Fruit fly (Drosophila melanogaster): ENCODE results near the gene Gr10b.

The Gr10b gene

DNA sequence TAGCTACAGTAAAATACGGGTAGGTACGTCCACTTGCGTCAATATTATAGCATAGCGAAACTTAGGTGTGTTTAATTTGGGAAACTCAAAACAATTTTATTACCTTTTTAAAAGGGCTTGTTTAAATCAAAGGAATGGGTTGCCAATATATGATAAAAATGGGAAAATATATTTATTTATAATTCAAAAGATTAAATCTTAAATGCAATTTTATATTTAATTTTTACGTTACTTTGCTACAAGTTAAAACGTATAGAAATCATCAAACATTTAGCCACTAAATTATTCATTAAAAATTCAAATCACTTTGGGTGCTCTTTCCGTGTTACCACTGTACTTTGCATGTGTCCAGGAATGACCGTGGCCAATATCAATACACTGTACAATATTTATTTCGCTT, 28.0 kb upstream of the Gr10b start (continued):
- TF ChIP-seq CG3163 (GFP tag; optimal IDR thresholded peaks at IDR 0.05) (no peak), pfk (GFP tag; optimal IDR thresholded peaks at IDR 0.05) (no peak), CG9437 (GFP tag; optimal IDR thresholded peaks at IDR 0.05) (peak; percentile 28), CG1233 (GFP tag; optimal IDR thresholded peaks at IDR 0.05) (peak; percentile 6), fru (optimal IDR thresholded peaks at IDR 0.05) (no peak), Spps (tag; optimal IDR thresholded peaks at IDR 0.05) (no peak), hkb (optimal IDR thresholded peaks at IDR 0.05) (no peak), hkb (GFP tag; IDR thresholded peaks at IDR 0.05) (no peak), unpg (GFP tag; optimal IDR thresholded peaks at IDR 0.05) (peak; percentile 31), z (GFP tag; IDR thresholded peaks at IDR 0.05) (no peak), Bdp1 (GFP tag; optimal IDR thresholded peaks at IDR 0.05) (no peak), CG10565 (GFP tag; optimal IDR thresholded peaks at IDR 0.05) (no peak), Fer1 (GFP tag; optimal IDR thresholded peaks at IDR 0.05) (peak; percentile 51), CG33213 (GFP tag; optimal IDR thresholded peaks at IDR 0.05) (no peak), CG18599 (GFP tag; optimal IDR thresholded peaks at IDR 0.05) (peak; percentile 49), CG7839 (tag; optimal IDR thresholded peaks at IDR 0.05) (peak; percentile 52), CG8281 (tag; optimal IDR thresholded peaks at IDR 0.05) (peak; percentile 14), sug (tag; optimal IDR thresholded peaks at IDR 0.05) (peak; percentile 30), Hr51 (GFP tag; optimal IDR thresholded peaks at IDR 0.05) (peak in 1 of 2 experiments; percentile 60), chm (GFP tag; IDR thresholded peaks at IDR 0.05) (no peak), luna (GFP tag; optimal IDR thresholded peaks at IDR 0.05) (no peak), Sox100B (GFP tag; optimal IDR thresholded peaks at IDR 0.05) (peak; percentile 44), CG32772 (GFP tag; IDR thresholded peaks at IDR 0.05) (no peak), CG8924 (tag; optimal IDR thresholded peaks at IDR 0.05) (peak; percentile 47), crc (GFP tag; optimal IDR thresholded peaks at IDR 0.05) (no peak), kni (GFP tag; optimal IDR thresholded peaks at IDR 0.05) (no peak), Fer2 (tag; optimal IDR thresholded peaks at IDR 0.05) (no peak), odd (GFP tag; optimal IDR thresholded peaks at IDR 0.05) (no peak), CG12104 (GFP tag; optimal IDR thresholded peaks at IDR 0.05) (peak; percentile 29), sens-2 (GFP tag; IDR thresholded peaks at IDR 0.05) (no peak), CG17802 (tag; optimal IDR thresholded peaks at IDR 0.05) (no peak), Oli (tag; optimal IDR thresholded peaks at IDR 0.05) (peak; percentile 56), mld (GFP tag; IDR thresholded peaks at IDR 0.05; ENCODE audit: partially characterized antibody) (no peak), CoRest (tag; optimal IDR thresholded peaks at IDR 0.05) (peak; percentile 64), slou (GFP tag; optimal IDR thresholded peaks at IDR 0.05) (no peak), gcm (GFP tag; optimal IDR thresholded peaks at IDR 0.05) (no peak), CG11504 (tag; optimal IDR thresholded peaks at IDR 0.05) (peak; percentile 73), CG12659 (GFP tag; optimal IDR thresholded peaks at IDR 0.05) (peak; percentile 40), Taf1 (GFP tag; IDR thresholded peaks at IDR 0.05) (no peak), CG7357 (GFP tag; IDR thresholded peaks at IDR 0.05) (no peak), CG8290 (GFP tag; optimal IDR thresholded peaks at IDR 0.05) (no peak), CG8290 (tag; optimal IDR thresholded peaks at IDR 0.05) (no peak), Sox102F (GFP tag; optimal IDR thresholded peaks at IDR 0.05) (peak; percentile 38), CG15269 (tag; optimal IDR thresholded peaks at IDR 0.05) (peak; percentile 65), CG7987 (GFP tag; optimal IDR thresholded peaks at IDR 0.05) (no peak), HLH3B (GFP tag; IDR thresholded peaks at IDR 0.05) (no peak), pan (optimal IDR thresholded peaks at IDR 0.05) (no peak), pan (GFP tag; optimal IDR thresholded peaks at IDR 0.05 in 1 of 2, IDR thresholded peaks at IDR 0.05 in 1 of 2) (peak in 1 of 2 experiments; percentile 4), lmd (GFP tag; IDR thresholded peaks at IDR 0.05) (peak; percentile 45), CG12391 (tag; optimal IDR thresholded peaks at IDR 0.05) (peak; percentile 18), D19B (GFP tag; optimal IDR thresholded peaks at IDR 0.05) (no peak), cg (GFP tag; optimal IDR thresholded peaks at IDR 0.05) (no peak)
